Worm (Caenorhabditis elegans): ENCODE measurements around the gene B0034.2.

DNA sequence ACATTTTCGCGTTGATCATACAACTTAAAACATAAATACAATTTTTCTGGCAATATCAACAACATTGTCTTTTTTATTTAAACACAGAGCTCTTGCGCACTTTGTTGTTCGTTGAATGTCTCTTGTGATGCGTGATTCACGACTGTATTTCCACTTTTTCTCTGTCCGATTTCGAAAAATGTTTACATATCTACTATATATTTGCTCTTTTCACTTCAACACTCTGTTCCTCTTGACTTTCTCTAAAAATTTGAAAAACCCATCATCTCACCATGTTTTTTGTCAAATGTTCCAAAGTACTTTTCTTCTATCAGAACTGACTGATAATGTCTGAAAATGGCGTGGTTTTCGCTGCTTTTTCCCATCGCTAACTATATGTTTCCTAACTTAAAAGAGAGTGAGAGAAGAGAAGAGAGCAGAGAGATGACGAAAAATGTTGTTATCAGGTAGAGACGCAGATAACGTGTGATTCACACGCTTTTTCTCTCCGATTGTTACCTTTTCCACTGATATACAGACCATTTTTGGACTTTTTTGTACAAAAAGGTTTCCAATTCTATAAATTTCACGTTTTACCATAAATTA, 32.1 kb downstream of the B0034.2 start:
- TF ChIP-seq med-1 (GFP tag; optimal IDR thresholded peaks at IDR 0.05; ENCODE audit: insufficient read depth) = no peak
- no peak for TF ChIP-seq klf-2 (GFP tag; conservative IDR thresholded peaks at IDR 0.05)
- TF ChIP-seq ztf-23 (GFP tag; IDR thresholded peaks at IDR 0.05) = no peak
- no peak for TF ChIP-seq ztf-29 (GFP tag; IDR thresholded peaks at IDR 0.05)
- no peak for TF ChIP-seq tab-1 (GFP tag; IDR thresholded peaks at IDR 0.05)

All from whole organism, midembryonic.